Fruit fly (Drosophila melanogaster): ENCODE data around the gene CG5112.

Gene CG5112

DNA sequence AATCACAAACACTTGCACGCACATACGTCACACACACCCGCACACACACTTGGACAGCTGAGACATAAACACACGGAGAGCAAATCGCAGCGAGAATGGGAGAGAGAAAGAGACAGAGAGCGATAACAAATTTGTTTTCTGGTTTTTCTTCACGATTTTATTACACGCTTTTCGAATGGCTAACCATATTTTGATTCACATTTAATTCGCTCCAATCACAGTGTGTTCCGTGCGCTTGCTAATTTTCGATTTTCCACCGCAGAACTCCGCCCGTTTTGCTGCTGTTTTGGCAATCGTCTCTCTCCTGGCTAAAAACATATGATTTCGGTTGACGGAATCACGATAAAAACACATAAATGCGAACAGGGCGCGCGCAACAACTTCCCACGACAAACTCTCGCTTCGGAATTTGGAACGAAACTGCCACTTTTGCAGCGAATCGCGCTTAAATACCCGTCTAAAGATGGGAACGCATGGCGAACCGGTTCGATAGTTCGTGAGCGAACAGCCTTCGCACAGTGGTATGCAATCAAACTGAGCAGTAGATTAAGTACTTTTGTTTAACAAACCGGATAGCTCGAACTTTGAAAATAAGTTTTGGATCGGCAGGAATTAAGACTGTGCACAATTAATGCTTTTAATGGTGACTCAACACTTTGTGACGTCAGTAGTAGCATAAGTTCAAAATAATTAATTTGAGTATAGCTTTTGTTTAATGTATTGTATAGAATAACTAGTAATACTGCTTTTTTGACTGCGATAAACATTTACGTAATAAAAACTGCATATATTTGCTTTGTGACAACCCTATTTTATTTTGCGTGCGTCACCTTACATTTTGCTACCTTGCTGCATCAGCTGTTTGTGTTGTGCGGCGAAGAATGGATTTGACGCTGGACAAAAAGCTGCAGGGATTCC, 18.4 kb upstream of the CG5112 start, which contains the start of the genes Fur1 and Vps33B (continued):
- TF ChIP-seq CG12104 (GFP tag; optimal IDR thresholded peaks at IDR 0.05) = peak; percentile 97
- TF ChIP-seq CG17385 (GFP tag; optimal IDR thresholded peaks at IDR 0.05) = peak; percentile 92
- TF ChIP-seq pita (GFP tag; optimal IDR thresholded peaks at IDR 0.05) = no peak
- peak; percentile 97 for TF ChIP-seq CG12236 (GFP tag; optimal IDR thresholded peaks at IDR 0.05)
- peak; percentile 93 for TF ChIP-seq CG2875 (GFP tag; optimal IDR thresholded peaks at IDR 0.05)
- TF ChIP-seq aop (GFP tag; IDR thresholded peaks at IDR 0.05) = no peak; the same call in 1 of the 2 replicates
- TF ChIP-seq CG10654 (GFP tag; optimal IDR thresholded peaks at IDR 0.05) = peak; percentile 98
- TF ChIP-seq CG6683 (GFP tag; optimal IDR thresholded peaks at IDR 0.05) = peak; percentile 86
- TF ChIP-seq Abd-B (GFP tag; optimal IDR thresholded peaks at IDR 0.05) = peak; percentile 96
- peak; percentile 83 for TF ChIP-seq CG17912 (GFP tag; optimal IDR thresholded peaks at IDR 0.05)
- peak; percentile 85 for TF ChIP-seq sima (GFP tag; optimal IDR thresholded peaks at IDR 0.05)
- TF ChIP-seq crp (GFP tag; optimal IDR thresholded peaks at IDR 0.05) = peak; percentile 96 to 98
- peak; percentile 98 for TF ChIP-seq CoRest (tag; optimal IDR thresholded peaks at IDR 0.05)
- TF ChIP-seq CG11456 (GFP tag; IDR thresholded peaks at IDR 0.05) = peak; percentile 93; the same call in 2 of the 3 replicates
- TF ChIP-seq ab (GFP tag; optimal IDR thresholded peaks at IDR 0.05) = peak; percentile 97
- TF ChIP-seq Rx (GFP tag; IDR thresholded peaks at IDR 0.05) = peak; percentile 89
- TF ChIP-seq mld (GFP tag; IDR thresholded peaks at IDR 0.05; ENCODE audit: partially characterized antibody) = peak; percentile 67; the same call in 1 of the 3 replicates
- peak; percentile 84 for TF ChIP-seq Deaf1 (tag; optimal IDR thresholded peaks at IDR 0.05)
- no peak; the same call in 2 of the 3 replicates for TF ChIP-seq CG11560 (tag; IDR thresholded peaks at IDR 0.05)
- TF ChIP-seq dpn (GFP tag; optimal IDR thresholded peaks at IDR 0.05) = peak; percentile 98 to 99
- peak; percentile 80 for TF ChIP-seq Ravus (GFP tag; IDR thresholded peaks at IDR 0.05)
- TF ChIP-seq CG11695 (GFP tag; IDR thresholded peaks at IDR 0.05) = peak; percentile 94
- peak; percentile 64 for TF ChIP-seq CTCF (GFP tag; optimal IDR thresholded peaks at IDR 0.05)
- TF ChIP-seq toy (GFP tag; IDR thresholded peaks at IDR 0.05) = peak; percentile 69
- peak; percentile 92 for TF ChIP-seq CG3838 (GFP tag; optimal IDR thresholded peaks at IDR 0.05)
- peak; percentile 99 for TF ChIP-seq tx (GFP tag; optimal IDR thresholded peaks at IDR 0.05)
- TF ChIP-seq danr (GFP tag; IDR thresholded peaks at IDR 0.05) = peak; percentile 86
- peak; percentile 86 for TF ChIP-seq Sin3A (optimal IDR thresholded peaks at IDR 0.05)
- TF ChIP-seq Vsx1 (GFP tag; optimal IDR thresholded peaks at IDR 0.05) = peak; percentile 92
- TF ChIP-seq GATAe (GFP tag; conservative IDR thresholded peaks at IDR 0.05) = peak; percentile 78
- TF ChIP-seq sens (GFP tag) = peak; percentile 100
- peak; percentile 95 for TF ChIP-seq ci (GFP tag; IDR thresholded peaks at IDR 0.05)
- peak; percentile 69 for TF ChIP-seq tna (GFP tag; IDR thresholded peaks at IDR 0.05; ENCODE audit: partially characterized antibody)
- no peak for TF ChIP-seq Doc2 (GFP tag; IDR thresholded peaks at IDR 0.05)
- peak; percentile 62 for TF ChIP-seq pfk (GFP tag; optimal IDR thresholded peaks at IDR 0.05)
- TF ChIP-seq Camta (GFP tag; optimal IDR thresholded peaks at IDR 0.05) = peak; percentile 98
- peak; percentile 79 for TF ChIP-seq HLH4C (GFP tag; IDR thresholded peaks at IDR 0.05; ENCODE audit: partially characterized antibody)
- TF ChIP-seq Fer3 (tag; optimal IDR thresholded peaks at IDR 0.05) = peak; percentile 94
- TF ChIP-seq Dll (GFP tag; IDR thresholded peaks at IDR 0.05; ENCODE audit: partially characterized antibody) = peak; percentile 85
- TF ChIP-seq bbx (GFP tag; IDR thresholded peaks at IDR 0.05; ENCODE audit: partially characterized antibody) = peak; percentile 90
- TF ChIP-seq Dref (GFP tag; IDR thresholded peaks at IDR 0.05) = no peak
- TF ChIP-seq HmgD (GFP tag; optimal IDR thresholded peaks at IDR 0.05) = peak; percentile 97
- peak; percentile 90 for TF ChIP-seq BEAF-32 (GFP tag; optimal IDR thresholded peaks at IDR 0.05)
- peak; percentile 83 for TF ChIP-seq TFAM (GFP tag; optimal IDR thresholded peaks at IDR 0.05)
- TF ChIP-seq Drgx (GFP tag; IDR thresholded peaks at IDR 0.05) = peak; percentile 95
- TF ChIP-seq Usf (GFP tag; optimal IDR thresholded peaks at IDR 0.05) = peak; percentile 96
- peak; percentile 99 for TF ChIP-seq HLH54F (GFP tag; optimal IDR thresholded peaks at IDR 0.05)
- peak; percentile 95 for TF ChIP-seq CG32532 (GFP tag; IDR thresholded peaks at IDR 0.05)
- TF ChIP-seq Adf1 (GFP tag; IDR thresholded peaks at IDR 0.05) = peak; percentile 72
